Worm (Caenorhabditis elegans) whole organism, L2 larva: Measurements from ENCODE around the gene lsm-8.
A peak's percentile ranks its signal among the peaks of the same experiment; 100 is the strongest.

Experiments
- C34F6.9 ChIP-seq: fragments of 150-350 bp; optimal IDR thresholded peaks from 2 replicates; lab custom pipeline; 2014; ENCODE audit warnings: missing biosample characterization, missing genetic modification characterization
- F13H6.1 ChIP-seq: sonication (generic microtip); optimal IDR thresholded peaks from 2 replicates; lab custom pipeline; 2016; ENCODE audit warnings: missing genetic modification characterization, missing compliant biosample characterization
- R02D3.7 ChIP-seq: fragments of 150-350 bp; optimal IDR thresholded peaks from 2 replicates; lab custom pipeline; 2014; ENCODE audit warnings: missing biosample characterization, missing genetic modification characterization
- Y55F3AM.14 ChIP-seq: fragments of 200-800 bp; sonication (Bioruptor generic); optimal IDR thresholded peaks from 2 replicates; lab custom pipeline; 2018; ENCODE audit warnings: mild to moderate bottlenecking, missing genetic modification characterization, missing compliant biosample characterization
- ZK546.5 ChIP-seq: sonication (generic microtip); optimal IDR thresholded peaks from 2 replicates; lab custom pipeline; 2017; ENCODE audit warnings: missing biosample characterization, missing genetic modification characterization
- alr-1 ChIP-seq: fragments of 150-350 bp; optimal IDR thresholded peaks from 2 replicates; lab custom pipeline; 2014; ENCODE audit warnings: missing biosample characterization, missing genetic modification characterization
- aly-2 ChIP-seq: fragments of 150-350 bp; optimal IDR thresholded peaks from 2 replicates; lab custom pipeline; 2014; ENCODE audit warnings: missing biosample characterization, missing genetic modification characterization
- ama-1 ChIP-seq: fragments of 150-350 bp; optimal IDR thresholded peaks from 2 replicates; lab custom pipeline; 2018; ENCODE audit warnings: inconsistent platforms
- blmp-1 ChIP-seq: sonication (generic microtip); optimal IDR thresholded peaks from 2 replicates; lab custom pipeline; 2017; ENCODE audit warnings: missing genetic modification characterization, mild to moderate bottlenecking, missing compliant biosample characterization, antibody characterized with exemption, moderate library complexity; ENCODE audit not compliant: insufficient read depth
- ceh-16 ChIP-seq: fragments of 150-350 bp; optimal IDR thresholded peaks from 2 replicates; lab custom pipeline; 2014; ENCODE audit warnings: missing biosample characterization, missing genetic modification characterization
- ceh-82 ChIP-seq: fragments of 150-350 bp; optimal IDR thresholded peaks from 2 replicates; lab custom pipeline; 2014; ENCODE audit warnings: missing biosample characterization, missing genetic modification characterization
- crh-2 ChIP-seq: sonication (generic microtip); optimal IDR thresholded peaks from 2 replicates; lab custom pipeline; 2017; ENCODE audit warnings: missing biosample characterization, missing genetic modification characterization
- egl-27 ChIP-seq: sonication (generic microtip); optimal IDR thresholded peaks from 3 replicates; lab custom pipeline; 2017; ENCODE audit warnings: missing biosample characterization, missing genetic modification reagents, missing genetic modification characterization
- elt-1 ChIP-seq: fragments of 150-350 bp; optimal IDR thresholded peaks from 2 replicates; lab custom pipeline; 2014; ENCODE audit warnings: missing biosample characterization, missing genetic modification characterization
- elt-3 ChIP-seq: sonication (generic microtip); optimal IDR thresholded peaks from 2 replicates; lab custom pipeline; 2017; ENCODE audit warnings: missing biosample characterization, missing genetic modification characterization
- fos-1 ChIP-seq: fragments of 150-350 bp; optimal IDR thresholded peaks from 2 replicates; lab custom pipeline; 2014; ENCODE audit warnings: missing biosample characterization, missing genetic modification characterization
- gmeb-1 ChIP-seq: fragments of 150-350 bp; optimal IDR thresholded peaks from 2 replicates; lab custom pipeline; 2014; ENCODE audit warnings: missing biosample characterization, missing genetic modification characterization
- lin-11 ChIP-seq: fragments of 150-350 bp; sonication (generic microtip); optimal IDR thresholded peaks from 2 replicates; lab custom pipeline; 2014; ENCODE audit warnings: missing biosample characterization, missing genetic modification characterization, inconsistent platforms, mixed read lengths
- lin-13 ChIP-seq: fragments of 150-350 bp; optimal IDR thresholded peaks from 2 replicates; lab custom pipeline; 2014; ENCODE audit warnings: missing biosample characterization, missing genetic modification reagents, missing genetic modification characterization
- lsy-2 ChIP-seq, 2 experiments: fragments of 150-350 bp in 1 of 2; sonication (generic microtip) in 1 of 2; optimal IDR thresholded peaks; 2 replicates each; lab custom pipeline; 2014 to 2017; ENCODE audit warnings: missing biosample characterization in 2 of 2, missing genetic modification characterization in 2 of 2
- mab-5 ChIP-seq: fragments of 150-350 bp; optimal IDR thresholded peaks from 2 replicates; lab custom pipeline; 2014; ENCODE audit warnings: missing biosample characterization, missing genetic modification characterization
- mdl-1 ChIP-seq, 2 experiments: fragments of 150-350 bp in 1 of 2; sonication (generic microtip) in 1 of 2; optimal IDR thresholded peaks; 2 replicates each; lab custom pipeline; 2017; ENCODE audit warnings: missing biosample characterization in 2 of 2, missing genetic modification characterization in 2 of 2
- nhr-10 ChIP-seq: sonication (generic microtip); optimal IDR thresholded peaks from 2 replicates; lab custom pipeline; 2017; ENCODE audit warnings: missing biosample characterization, missing genetic modification characterization
- nhr-11 ChIP-seq: fragments of 150-350 bp; optimal IDR thresholded peaks from 2 replicates; lab custom pipeline; 2014; ENCODE audit warnings: missing biosample characterization, missing genetic modification characterization
- nhr-12 ChIP-seq: fragments of 150-350 bp; optimal IDR thresholded peaks from 2 replicates; lab custom pipeline; 2014; ENCODE audit warnings: missing biosample characterization, missing genetic modification characterization
- nhr-129 ChIP-seq: fragments of 150-350 bp; optimal IDR thresholded peaks from 2 replicates; lab custom pipeline; 2014; ENCODE audit warnings: missing biosample characterization, missing genetic modification characterization
- nhr-21 ChIP-seq: fragments of 150-350 bp; optimal IDR thresholded peaks from 2 replicates; lab custom pipeline; 2014; ENCODE audit warnings: missing biosample characterization, missing genetic modification characterization
- nhr-23 ChIP-seq: fragments of 150-350 bp; optimal IDR thresholded peaks from 2 replicates; lab custom pipeline; 2014; ENCODE audit warnings: missing biosample characterization, missing genetic modification reagents, missing genetic modification characterization
- nhr-237 ChIP-seq: fragments of 150-350 bp; optimal IDR thresholded peaks from 2 replicates; lab custom pipeline; 2014; ENCODE audit warnings: missing biosample characterization, missing genetic modification characterization
- nhr-25 ChIP-seq: fragments of 150-350 bp; sonication (generic microtip); optimal IDR thresholded peaks from 3 replicates; lab custom pipeline; 2014; ENCODE audit warnings: missing biosample characterization, missing genetic modification characterization
- nhr-6 ChIP-seq: fragments of 150-350 bp; optimal IDR thresholded peaks from 2 replicates; lab custom pipeline; 2014; ENCODE audit warnings: missing biosample characterization, missing genetic modification characterization
- nhr-77 ChIP-seq: fragments of 150-350 bp; optimal IDR thresholded peaks from 2 replicates; lab custom pipeline; 2014; ENCODE audit warnings: missing biosample characterization, missing genetic modification characterization
- peb-1 ChIP-seq: fragments of 150-350 bp; optimal IDR thresholded peaks from 2 replicates; lab custom pipeline; 2014; ENCODE audit warnings: missing biosample characterization, missing genetic modification characterization
- sem-4 ChIP-seq: fragments of 150-350 bp; optimal IDR thresholded peaks from 2 replicates; lab custom pipeline; 2014; ENCODE audit warnings: missing biosample characterization, missing genetic modification reagents, missing genetic modification characterization
- skn-1 ChIP-seq: sonication (generic microtip); optimal IDR thresholded peaks from 2 replicates; lab custom pipeline; 2017; ENCODE audit warnings: missing biosample characterization, missing genetic modification characterization
- sma-3 ChIP-seq: sonication (generic microtip); optimal IDR thresholded peaks from 2 replicates; lab custom pipeline; 2016; ENCODE audit warnings: missing genetic modification reagents, missing genetic modification characterization, missing compliant biosample characterization
- sma-9 ChIP-seq, 2 experiments: fragments of 150-350 bp in 1 of 2; sonication (generic microtip) in 1 of 2; optimal IDR thresholded peaks; 2 replicates each; lab custom pipeline; 2014 to 2016; ENCODE audit warnings: missing genetic modification characterization in 2 of 2, mild to moderate bottlenecking in 1 of 2, missing biosample characterization in 1 of 2, missing compliant biosample characterization in 1 of 2, missing genetic modification reagents in 1 of 2, moderate library complexity in 1 of 2
- snpc-4 ChIP-seq: fragments of 150-350 bp; optimal IDR thresholded peaks from 2 replicates; lab custom pipeline; 2014; ENCODE audit warnings: missing biosample characterization, missing genetic modification characterization
- unc-39 ChIP-seq: fragments of 150-350 bp; optimal IDR thresholded peaks from 2 replicates; lab custom pipeline; 2014; ENCODE audit warnings: missing biosample characterization, missing genetic modification characterization
- unc-55 ChIP-seq: fragments of 150-350 bp; sonication (generic microtip); optimal IDR thresholded peaks from 3 replicates; lab custom pipeline; 2014; ENCODE audit warnings: missing biosample characterization, missing genetic modification reagents, missing genetic modification characterization
- unc-62 ChIP-seq: fragments of 150-350 bp; optimal IDR thresholded peaks from 2 replicates; lab custom pipeline; 2014; ENCODE audit warnings: missing biosample characterization, missing genetic modification reagents, missing genetic modification characterization
- zag-1 ChIP-seq: fragments of 150-350 bp; optimal IDR thresholded peaks from 2 replicates; lab custom pipeline; 2014; ENCODE audit warnings: missing biosample characterization, missing genetic modification characterization
- ztf-11 ChIP-seq: sonication (generic microtip); optimal IDR thresholded peaks from 2 replicates; lab custom pipeline; 2017; ENCODE audit warnings: missing biosample characterization, missing genetic modification characterization
- ztf-4 ChIP-seq: fragments of 150-350 bp; optimal IDR thresholded peaks from 2 replicates; lab custom pipeline; 2014; ENCODE audit warnings: missing biosample characterization, missing genetic modification characterization

Gene lsm-8

DNA sequence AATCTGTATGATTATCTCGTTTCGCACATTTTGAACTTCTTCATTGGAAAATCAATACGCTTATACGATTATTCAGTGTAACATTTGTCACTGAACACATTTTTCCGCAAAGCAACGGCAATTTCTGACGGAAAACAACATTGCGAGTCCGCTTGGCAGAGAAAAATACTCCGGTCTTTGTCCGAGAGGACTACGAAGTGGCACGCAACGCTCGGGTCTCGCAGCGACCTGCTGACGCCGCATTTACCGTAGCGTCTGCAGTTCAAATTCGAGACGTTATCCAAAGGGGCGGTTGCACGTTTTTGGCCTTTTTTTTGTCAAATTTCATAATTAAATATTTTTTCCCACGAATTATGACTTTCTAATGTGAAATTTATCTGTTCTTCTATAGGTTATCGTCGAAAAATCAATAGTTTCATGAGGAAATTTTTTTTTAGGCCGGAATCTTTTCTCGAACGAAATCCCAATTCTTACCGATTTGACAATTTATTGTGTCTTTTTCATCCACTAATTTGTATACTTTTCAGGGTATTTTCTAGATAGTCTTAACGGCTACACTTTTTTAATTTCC lies 2.6 kb upstream of the lsm-8 start, which contains the start of gene sqd-1:
sqd-1 (plus strand) TSS at position 521 of the 571 bp plus-strand sequence.
- TF ChIP-seq nhr-10 (tag; lab: Kevin White, UChicago), result peak; percentile 88
- TF ChIP-seq nhr-11 (tag; lab: Kevin White, UChicago), result no peak
- peak; percentile 39 for TF ChIP-seq unc-62 (GFP tag; lab: Kevin White, UChicago)
- TF ChIP-seq ztf-4 (tag; lab: Kevin White, UChicago), result peak; percentile 84
- TF ChIP-seq crh-2 (tag; lab: Kevin White, UChicago), result peak; percentile 96
- peak; percentile 95 for TF ChIP-seq gmeb-1 (tag; lab: Kevin White, UChicago)
- TF ChIP-seq unc-39 (tag; lab: Kevin White, UChicago), result no peak
- TF ChIP-seq sma-3 (GFP tag; lab: Kevin White, UChicago), result peak; percentile 97
- no peak for TF ChIP-seq ztf-11
- peak; percentile 84 for TF ChIP-seq Y55F3AM.14 (GFP tag; lab: Kevin White, UChicago)
- TF ChIP-seq F13H6.1 (tag; lab: Kevin White, UChicago), result peak; percentile 95
- peak; percentile 94 for TF ChIP-seq ceh-16 (tag; lab: Kevin White, UChicago)
- TF ChIP-seq lin-11 (tag; lab: Kevin White, UChicago), result peak; percentile 99
- TF ChIP-seq unc-55 (GFP tag; lab: Kevin White, UChicago), result peak; percentile 98
- peak; percentile 27 to 69 for TF ChIP-seq mdl-1 (tag; optimal IDR thresholded peaks at IDR 0.05; lab: Kevin White, UChicago)
- peak; percentile 68 for TF ChIP-seq skn-1 (tag; lab: Kevin White, UChicago)
- peak; percentile 97 for TF ChIP-seq nhr-21
- TF ChIP-seq ceh-82, result peak; percentile 91
- TF ChIP-seq peb-1, result no peak
- TF ChIP-seq C34F6.9 (tag; lab: Kevin White, UChicago), result peak; percentile 95
- peak; percentile 67 for TF ChIP-seq blmp-1 (tag; lab: Kevin White, UChicago)
- peak; percentile 89 for TF ChIP-seq nhr-129 (tag; lab: Kevin White, UChicago)
- TF ChIP-seq sma-9 (GFP tag; optimal IDR thresholded peaks at IDR 0.05; lab: Kevin White, UChicago), result peak; percentile 98
- TF ChIP-seq sma-9 (tag; optimal IDR thresholded peaks at IDR 0.05; lab: Kevin White, UChicago), result no peak
- TF ChIP-seq lsy-2 (tag; optimal IDR thresholded peaks at IDR 0.05; lab: Kevin White, UChicago), result peak; percentile 98 to 99
- peak; percentile 35 for TF ChIP-seq nhr-237 (tag; lab: Kevin White, UChicago)
- TF ChIP-seq aly-2 (tag; lab: Kevin White, UChicago), result no peak
- peak; percentile 96 for TF ChIP-seq lin-13
- no peak for TF ChIP-seq elt-1 (tag; lab: Kevin White, UChicago)
- TF ChIP-seq snpc-4 (tag; lab: Kevin White, UChicago), result peak; percentile 84
- TF ChIP-seq ama-1 (lab: Kevin White, UChicago), result peak; percentile 60
- TF ChIP-seq ZK546.5, result peak; percentile 100
- no peak for TF ChIP-seq nhr-23
- TF ChIP-seq nhr-25 (tag; lab: Kevin White, UChicago), result peak; percentile 97
- TF ChIP-seq egl-27 (tag; lab: Kevin White, UChicago), result peak; percentile 91
- TF ChIP-seq sem-4, result peak; percentile 86
- TF ChIP-seq elt-3, result no peak
- TF ChIP-seq nhr-12 (tag; lab: Kevin White, UChicago), result no peak
- TF ChIP-seq mab-5 (tag; lab: Kevin White, UChicago), result peak; percentile 88
- peak; percentile 91 for TF ChIP-seq nhr-6 (tag; lab: Kevin White, UChicago)
- TF ChIP-seq nhr-77 (tag; lab: Kevin White, UChicago), result peak; percentile 56
- TF ChIP-seq fos-1 (tag; lab: Kevin White, UChicago), result peak; percentile 85
- peak; percentile 78 for TF ChIP-seq zag-1 (tag; lab: Kevin White, UChicago)
- TF ChIP-seq R02D3.7 (tag; lab: Kevin White, UChicago), result peak; percentile 87

DNA sequence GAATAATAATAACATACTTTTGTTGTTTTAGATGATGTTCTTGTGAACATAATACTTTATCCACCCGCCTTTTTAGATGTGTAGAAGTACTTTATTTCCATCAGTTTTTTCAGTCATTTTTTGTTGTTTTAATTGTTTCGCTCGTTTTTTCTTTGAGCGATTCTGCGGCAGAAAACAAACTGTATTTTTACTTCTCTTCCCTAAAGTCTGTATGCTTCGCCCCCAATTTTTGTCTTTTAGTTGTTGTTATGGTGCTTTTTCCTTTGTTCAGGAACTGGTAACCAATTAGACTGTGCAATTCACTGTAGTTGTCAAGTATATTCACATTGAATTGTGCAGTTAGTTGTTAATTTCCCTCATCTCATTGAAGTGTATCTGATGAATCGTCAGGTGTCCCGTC lies 554 bp upstream of the lsm-8 start:
- no peak for TF ChIP-seq mdl-1 (tag; optimal IDR thresholded peaks at IDR 0.05; lab: Kevin White, UChicago)
- no peak for TF ChIP-seq sma-3 (GFP tag; lab: Kevin White, UChicago)
- no peak for TF ChIP-seq fos-1 (tag; lab: Kevin White, UChicago)
- TF ChIP-seq nhr-77 (tag; lab: Kevin White, UChicago), result no peak
- no peak for TF ChIP-seq unc-55 (GFP tag; lab: Kevin White, UChicago)
- no peak for TF ChIP-seq nhr-25 (tag; lab: Kevin White, UChicago)
- no peak for TF ChIP-seq elt-1 (tag; lab: Kevin White, UChicago)
- no peak for TF ChIP-seq crh-2 (tag; lab: Kevin White, UChicago)
- TF ChIP-seq blmp-1 (tag; lab: Kevin White, UChicago), result no peak
- TF ChIP-seq nhr-12 (tag; lab: Kevin White, UChicago), result no peak
- TF ChIP-seq skn-1 (tag; lab: Kevin White, UChicago), result no peak
- TF ChIP-seq aly-2 (tag; lab: Kevin White, UChicago), result no peak
- TF ChIP-seq alr-1 (tag; lab: Kevin White, UChicago), result no peak
- no peak for TF ChIP-seq unc-62 (GFP tag; lab: Kevin White, UChicago)
- no peak for TF ChIP-seq gmeb-1 (tag; lab: Kevin White, UChicago)
- TF ChIP-seq peb-1, result no peak
- TF ChIP-seq nhr-6 (tag; lab: Kevin White, UChicago), result no peak
- TF ChIP-seq sma-9 (GFP tag; optimal IDR thresholded peaks at IDR 0.05; lab: Kevin White, UChicago), result no peak
- TF ChIP-seq sma-9 (tag; optimal IDR thresholded peaks at IDR 0.05; lab: Kevin White, UChicago), result no peak
- no peak for TF ChIP-seq ceh-16 (tag; lab: Kevin White, UChicago)
- no peak for TF ChIP-seq ztf-11
